Worm (Caenorhabditis elegans) whole organism, L1 larva: ENCODE data around the gene nstp-2.
A peak's percentile ranks its signal among the peaks of the same experiment; 100 is the strongest.

ENCODE experiments used
- ama-1 ChIP-seq: fragments of 150-350 bp; optimal IDR thresholded peaks from 2 replicates; lab custom pipeline; 2014
- ceh-63 ChIP-seq: fragments of 200-800 bp; sonication (Bioruptor generic); optimal IDR thresholded peaks from 2 replicates; lab custom pipeline; 2018; ENCODE audit warnings: mild to moderate bottlenecking, missing genetic modification characterization, missing compliant biosample characterization
- ceh-82 ChIP-seq, 3 experiments: fragments of 150-350 bp in 1 of 3; sonication (generic microtip) in 2 of 3; optimal IDR thresholded peaks; 2 replicates each; lab custom pipeline; 2014 to 2017; ENCODE audit warnings: missing biosample characterization in 3 of 3, missing genetic modification characterization in 3 of 3
- ceh-90 ChIP-seq: sonication (generic microtip); optimal IDR thresholded peaks from 2 replicates; lab custom pipeline; 2016; ENCODE audit warnings: missing genetic modification characterization, missing compliant biosample characterization
- dsc-1 ChIP-seq: sonication (generic microtip); optimal IDR thresholded peaks from 2 replicates; lab custom pipeline; 2016; ENCODE audit warnings: mild to moderate bottlenecking, missing genetic modification characterization, missing compliant biosample characterization
- efl-1 ChIP-seq, 4 experiments: fragments of 150-350 bp; optimal IDR thresholded peaks in 3 of 4; peaks in 1 of 4; 1 replicate in 1 of 4; 2 replicates in 3 of 4; lab custom pipeline; 2014; ENCODE audit warnings: missing biosample characterization in 2 of 4, missing genetic modification characterization in 2 of 4, missing genetic modification reagents in 2 of 4
- efl-3 ChIP-seq: fragments of 200-800 bp; sonication (Bioruptor generic); optimal IDR thresholded peaks from 2 replicates; lab custom pipeline; 2018; ENCODE audit warnings: mild to moderate bottlenecking, missing genetic modification characterization, missing compliant biosample characterization
- egl-13 ChIP-seq: sonication (generic microtip); optimal IDR thresholded peaks from 2 replicates; lab custom pipeline; 2016; ENCODE audit warnings: missing genotype, missing genetic modification reagents, missing genetic modification characterization, missing compliant biosample characterization
- elt-2 ChIP-seq: sonication (generic microtip); optimal IDR thresholded peaks from 2 replicates; lab custom pipeline; 2016; ENCODE audit warnings: missing genetic modification characterization, mild to moderate bottlenecking, inconsistent platforms, missing compliant biosample characterization, missing genetic modification reagents
- ets-5 ChIP-seq: fragments of 200-800 bp; sonication (Bioruptor generic); IDR thresholded peaks from 2 replicates; pipeline ENCODE4 v1.3.6; 2022; ENCODE audit warnings: missing genetic modification characterization, missing compliant biosample characterization
- fkh-10 ChIP-seq: sonication (generic microtip); optimal IDR thresholded peaks from 2 replicates; lab custom pipeline; 2017; ENCODE audit warnings: missing biosample characterization, missing genetic modification reagents, missing genetic modification characterization
- hlh-17 ChIP-seq: fragments of 200-800 bp; sonication (Bioruptor generic); optimal IDR thresholded peaks from 2 replicates; lab custom pipeline; 2018; ENCODE audit warnings: missing genetic modification characterization, mild to moderate bottlenecking, missing compliant biosample characterization, moderate library complexity, borderline replicate concordance
- hlh-4 ChIP-seq: sonication (generic microtip); optimal IDR thresholded peaks from 2 replicates; lab custom pipeline; 2016; ENCODE audit warnings: mild to moderate bottlenecking, missing genetic modification characterization, missing compliant biosample characterization
- jun-1 ChIP-seq: fragments of 150-350 bp; optimal IDR thresholded peaks from 2 replicates; lab custom pipeline; 2014; ENCODE audit warnings: missing biosample characterization, missing genetic modification reagents, missing genetic modification characterization
- lin-14 ChIP-seq: fragments of 200-800 bp; sonication (Bioruptor generic); optimal IDR thresholded peaks from 2 replicates; lab custom pipeline; 2018; ENCODE audit warnings: mild to moderate bottlenecking, missing genetic modification characterization, moderate library complexity, missing compliant biosample characterization
- lin-15B ChIP-seq: fragments of 150-350 bp; sonication (generic microtip); optimal IDR thresholded peaks from 3 replicates; lab custom pipeline; 2014; ENCODE audit warnings: missing biosample characterization, missing genetic modification characterization
- lin-35 ChIP-seq, 2 experiments: fragments of 150-350 bp; optimal IDR thresholded peaks; 2 replicates each; lab custom pipeline; 2014; ENCODE audit warnings: missing biosample characterization in 2 of 2, missing genetic modification characterization in 2 of 2, missing genetic modification reagents in 2 of 2
- lin-39 ChIP-seq: fragments of 150-350 bp; optimal IDR thresholded peaks from 2 replicates; lab custom pipeline; 2014; ENCODE audit warnings: missing biosample characterization, missing genetic modification reagents, missing genetic modification characterization
- lir-3 ChIP-seq: sonication (generic microtip); optimal IDR thresholded peaks from 2 replicates; lab custom pipeline; 2016; ENCODE audit warnings: mild to moderate bottlenecking, missing genetic modification characterization, moderate library complexity, missing compliant biosample characterization; ENCODE audit not compliant: poor library complexity
- lsy-2 ChIP-seq, 2 experiments: fragments of 150-350 bp; optimal IDR thresholded peaks; 2 replicates each; lab custom pipeline; 2014; ENCODE audit warnings: missing biosample characterization in 2 of 2, missing genetic modification characterization in 2 of 2
- mep-1 ChIP-seq: fragments of 150-350 bp; optimal IDR thresholded peaks from 2 replicates; lab custom pipeline; 2014; ENCODE audit warnings: missing biosample characterization, missing genetic modification characterization
- nhr-19 ChIP-seq: fragments of 200-800 bp; sonication (Bioruptor generic); conservative IDR thresholded peaks from 2 replicates; pipeline ENCODE4 v1.3.6; 2022; ENCODE audit warnings: missing genetic modification characterization, missing compliant biosample characterization
- nhr-47 ChIP-seq: sonication (generic microtip); optimal IDR thresholded peaks from 2 replicates; lab custom pipeline; 2016; ENCODE audit warnings: mild to moderate bottlenecking, missing genetic modification characterization, moderate library complexity, missing compliant biosample characterization
- nhr-76 ChIP-seq: sonication (generic microtip); optimal IDR thresholded peaks from 2 replicates; lab custom pipeline; 2017; ENCODE audit warnings: missing biosample characterization, missing genetic modification characterization
- nhr-84 ChIP-seq: sonication (generic microtip); optimal IDR thresholded peaks from 2 replicates; lab custom pipeline; 2017; ENCODE audit warnings: missing biosample characterization, missing genetic modification characterization
- nhr-85 ChIP-seq: sonication (generic microtip); peaks from one replicate; lab custom pipeline; 2016; ENCODE audit warnings: missing genetic modification characterization, inconsistent platforms, missing compliant biosample characterization
- pqm-1 ChIP-seq: sonication (generic microtip); optimal IDR thresholded peaks from 3 replicates; lab custom pipeline; 2017; ENCODE audit warnings: missing biosample characterization, missing genetic modification characterization
- skn-1 ChIP-seq: fragments of 150-350 bp; optimal IDR thresholded peaks from 2 replicates; lab custom pipeline; 2014; ENCODE audit warnings: missing biosample characterization, missing genetic modification characterization
- snpc-4 ChIP-seq: fragments of 150-350 bp; optimal IDR thresholded peaks from 2 replicates; lab custom pipeline; 2014; ENCODE audit warnings: missing biosample characterization, missing genetic modification characterization
- snu-23 ChIP-seq: sonication (generic microtip); optimal IDR thresholded peaks from 2 replicates; lab custom pipeline; 2016; ENCODE audit warnings: missing genetic modification characterization, missing compliant biosample characterization
- sox-4 ChIP-seq: sonication (generic microtip); optimal IDR thresholded peaks from 2 replicates; lab custom pipeline; 2016; ENCODE audit warnings: missing genetic modification characterization, missing compliant biosample characterization
- sptf-1 ChIP-seq: fragments of 150-350 bp; optimal IDR thresholded peaks from 2 replicates; lab custom pipeline; 2014; ENCODE audit warnings: missing biosample characterization, missing genetic modification characterization
- swsn-7 ChIP-seq: sonication (generic microtip); optimal IDR thresholded peaks from 2 replicates; lab custom pipeline; 2016; ENCODE audit warnings: missing genetic modification characterization, missing compliant biosample characterization
- tlp-1 ChIP-seq: fragments of 150-350 bp; optimal IDR thresholded peaks from 2 replicates; lab custom pipeline; 2014; ENCODE audit warnings: missing biosample characterization, missing genetic modification characterization
- unc-130 ChIP-seq: fragments of 150-350 bp; optimal IDR thresholded peaks from 2 replicates; lab custom pipeline; 2017; ENCODE audit warnings: missing biosample characterization, missing genetic modification characterization, inconsistent platforms
- unc-62 ChIP-seq: fragments of 150-350 bp; optimal IDR thresholded peaks from 2 replicates; lab custom pipeline; 2014; ENCODE audit warnings: missing biosample characterization, missing genetic modification reagents, missing genetic modification characterization
- unc-86 ChIP-seq: sonication (generic microtip); optimal IDR thresholded peaks from 2 replicates; lab custom pipeline; 2016; ENCODE audit warnings: missing genetic modification characterization, missing compliant biosample characterization
- unc-98 ChIP-seq: fragments of 200-800 bp; sonication (Bioruptor generic); IDR thresholded peaks from 2 replicates; pipeline ENCODE4 v1.3.6; 2022; ENCODE audit warnings: missing genetic modification characterization, missing compliant biosample characterization
- vab-15 ChIP-seq: sonication (generic microtip); optimal IDR thresholded peaks from 2 replicates; lab custom pipeline; 2017; ENCODE audit warnings: missing genotype, mild to moderate bottlenecking, missing genetic modification characterization, missing compliant biosample characterization
- zag-1 ChIP-seq: fragments of 150-350 bp; optimal IDR thresholded peaks from 2 replicates; lab custom pipeline; 2014; ENCODE audit warnings: missing biosample characterization, missing genetic modification characterization

Gene nstp-2

ce11 chrIV:6576728-6577101 lies 29.3 kb downstream of the nstp-2 start (continued):
- TF ChIP-seq unc-86 (tag; lab: Kevin White, UChicago) = no peak
- no peak for TF ChIP-seq lin-39 (tag; lab: Kevin White, UChicago)
- peak; percentile 2 to 13 (median 7) for TF ChIP-seq ceh-82 (tag; optimal IDR thresholded peaks at IDR 0.05; lab: Kevin White, UChicago)
- peak; percentile 47 for TF ChIP-seq nhr-47 (tag; lab: Kevin White, UChicago)
- TF ChIP-seq ceh-90 = no peak
- peak; percentile 53 for TF ChIP-seq swsn-7
- TF ChIP-seq nhr-84 = no peak
- TF ChIP-seq lsy-2 (tag; optimal IDR thresholded peaks at IDR 0.05; lab: Kevin White, UChicago) = peak; percentile 51 to 63
- no peak for TF ChIP-seq ceh-63 (GFP tag; lab: Kevin White, UChicago)
- peak; percentile 31; the same call in 1 of the 2 replicates for TF ChIP-seq nhr-19 (GFP tag; lab: Robert Waterston, UW)
- TF ChIP-seq sox-4 (tag; lab: Kevin White, UChicago) = no peak
- no peak for TF ChIP-seq unc-130 (tag; lab: Kevin White, UChicago)
- no peak for TF ChIP-seq pqm-1
- TF ChIP-seq elt-2 (tag; lab: Kevin White, UChicago) = no peak
- no peak for TF ChIP-seq skn-1
- TF ChIP-seq efl-3 = no peak
- no peak for TF ChIP-seq unc-62 (GFP tag; lab: Kevin White, UChicago)
- TF ChIP-seq hlh-17 (GFP tag; lab: Kevin White, UChicago) = no peak
- peak; percentile 92 for TF ChIP-seq nhr-85
- no peak for TF ChIP-seq vab-15 (tag; lab: Kevin White, UChicago)
- peak; percentile 4 for TF ChIP-seq lir-3 (tag; lab: Kevin White, UChicago)
- no peak for TF ChIP-seq hlh-4 (tag; lab: Kevin White, UChicago)
- TF ChIP-seq ama-1 (lab: Kevin White, UChicago) = no peak
- TF ChIP-seq tlp-1 = no peak
- no peak for TF ChIP-seq zag-1 (tag; lab: Kevin White, UChicago)
- no peak for TF ChIP-seq lin-15B (tag; lab: Kevin White, UChicago)
- no peak for TF ChIP-seq fkh-10 (GFP tag; lab: Kevin White, UChicago)
- TF ChIP-seq dsc-1 (tag; lab: Kevin White, UChicago) = peak; percentile 3
- peak; percentile 78 for TF ChIP-seq snu-23
- TF ChIP-seq ets-5 (GFP tag; lab: Robert Waterston, UW) = no peak
- no peak for TF ChIP-seq snpc-4 (tag; lab: Kevin White, UChicago)
- no peak for TF ChIP-seq egl-13 (tag; lab: Kevin White, UChicago)
- TF ChIP-seq nhr-76 (tag; lab: Kevin White, UChicago) = no peak
- no peak for TF ChIP-seq unc-98 (GFP tag; lab: Robert Waterston, UW)

ce11 chrIV:6575959-6576727 lies 29.8 kb downstream of the nstp-2 start:
- TF ChIP-seq ceh-90 = no peak
- peak; percentile 13 for TF ChIP-seq lin-14 (GFP tag; lab: Kevin White, UChicago)
- TF ChIP-seq jun-1 = peak; percentile 14
- peak in 1 of 2 experiments; percentile 47 for TF ChIP-seq lin-35 (GFP tag; optimal IDR thresholded peaks at IDR 0.05; lab: Kevin White, UChicago)
- peak; percentile 40 for TF ChIP-seq mep-1 (tag; lab: Kevin White, UChicago)
- TF ChIP-seq sptf-1 (tag; lab: Kevin White, UChicago) = no peak
- peak; percentile 12 to 27 for TF ChIP-seq efl-1 (optimal IDR thresholded peaks at IDR 0.05; lab: Kevin White, UChicago)
- no peak for TF ChIP-seq efl-1 (GFP tag; optimal IDR thresholded peaks at IDR 0.05 in 1 of 2; lab: Kevin White, UChicago)
- TF ChIP-seq, all 84 proteins: peak for 5
